Fruit fly (Drosophila melanogaster): ENCODE measurements around the gene CG11317.

CG11317 gene

DNA sequence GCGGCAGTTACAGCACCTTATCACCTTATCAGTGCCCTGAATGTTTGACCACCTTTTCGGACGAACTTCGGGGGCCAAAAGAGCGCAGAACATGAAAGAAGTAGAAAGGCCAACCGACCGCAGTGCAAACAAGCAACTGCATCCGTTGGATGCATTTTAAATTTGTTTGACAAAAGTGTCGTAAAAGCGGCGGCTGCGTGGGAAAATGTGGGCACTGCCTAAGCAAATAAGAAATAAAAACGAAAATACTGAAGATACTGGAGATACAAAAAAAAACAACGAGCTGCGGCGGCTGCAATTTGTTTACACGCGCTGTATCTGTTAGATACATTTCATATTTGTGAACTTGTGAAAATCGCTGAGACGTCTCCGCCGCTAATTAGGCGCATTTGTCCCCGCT is 26.4 kb downstream of the CG11317 start (continued):
- no peak for TF ChIP-seq stc (GFP tag; IDR thresholded peaks at IDR 0.05)
- no peak for TF ChIP-seq chm (GFP tag; IDR thresholded peaks at IDR 0.05)
- TF ChIP-seq pb (GFP tag; optimal IDR thresholded peaks at IDR 0.05) = no peak
- no peak for TF ChIP-seq ac (GFP tag; optimal IDR thresholded peaks at IDR 0.05)
- no peak for TF ChIP-seq gfzf (GFP tag; optimal IDR thresholded peaks at IDR 0.05)
- no peak for TF ChIP-seq org-1 (GFP tag; optimal IDR thresholded peaks at IDR 0.05)
- TF ChIP-seq fd96Cb (tag; optimal IDR thresholded peaks at IDR 0.05) = no peak
- peak; percentile 10 for TF ChIP-seq CG9727 (GFP tag; optimal IDR thresholded peaks at IDR 0.05)
- TF ChIP-seq fd64A (GFP tag; optimal IDR thresholded peaks at IDR 0.05) = peak; percentile 17
- TF ChIP-seq Poxn (GFP tag; IDR thresholded peaks at IDR 0.05) = no peak
- TF ChIP-seq CG12219 (GFP tag; optimal IDR thresholded peaks at IDR 0.05) = no peak
- no peak for TF ChIP-seq sob (GFP tag; IDR thresholded peaks at IDR 0.05)
- TF ChIP-seq dysf (GFP tag; IDR thresholded peaks at IDR 0.05) = no peak
- no peak for TF ChIP-seq CG11695 (GFP tag; IDR thresholded peaks at IDR 0.05)
- peak; percentile 13 for TF ChIP-seq fd102C (GFP tag; optimal IDR thresholded peaks at IDR 0.05)
- no peak for TF ChIP-seq D (optimal IDR thresholded peaks at IDR 0.05)
- TF ChIP-seq D (GFP tag; optimal IDR thresholded peaks at IDR 0.05) = peak; percentile 9
- TF ChIP-seq CG11504 (tag; optimal IDR thresholded peaks at IDR 0.05) = no peak
- peak; percentile 18 for TF ChIP-seq Vsx1 (GFP tag; optimal IDR thresholded peaks at IDR 0.05)
- no peak for TF ChIP-seq CG2889 (GFP tag; IDR thresholded peaks at IDR 0.05)
- no peak for TF ChIP-seq CG5180 (GFP tag; optimal IDR thresholded peaks at IDR 0.05)
- no peak for TF ChIP-seq Mad (GFP tag; optimal IDR thresholded peaks at IDR 0.05)
- TF ChIP-seq Neu2 (GFP tag; optimal IDR thresholded peaks at IDR 0.05; ENCODE audit: borderline replicate concordance) = no peak
- no peak for TF ChIP-seq CG7839 (tag; optimal IDR thresholded peaks at IDR 0.05)
- TF ChIP-seq Xbp1 (GFP tag; optimal IDR thresholded peaks at IDR 0.05) = no peak
- TF ChIP-seq corto (GFP tag; optimal IDR thresholded peaks at IDR 0.05) = no peak
- no peak for TF ChIP-seq gcm2 (GFP tag; optimal IDR thresholded peaks at IDR 0.05)
- no peak for TF ChIP-seq CG14860 (GFP tag; IDR thresholded peaks at IDR 0.05; ENCODE audit: partially characterized antibody)
- TF ChIP-seq Lhr (GFP tag; optimal IDR thresholded peaks at IDR 0.05) = no peak
- no peak for TF ChIP-seq CG9609 (GFP tag; optimal IDR thresholded peaks at IDR 0.05)
- TF ChIP-seq Blimp-1 (GFP tag; optimal IDR thresholded peaks at IDR 0.05) = peak; percentile 20
- no peak for TF ChIP-seq CG12744 (GFP tag; optimal IDR thresholded peaks at IDR 0.05)
- no peak for TF ChIP-seq slou (GFP tag; optimal IDR thresholded peaks at IDR 0.05)
- TF ChIP-seq CG2875 (GFP tag; optimal IDR thresholded peaks at IDR 0.05) = no peak
- peak; percentile 17 for TF ChIP-seq CG6254 (GFP tag; optimal IDR thresholded peaks at IDR 0.05)
- no peak for TF ChIP-seq HLH3B (GFP tag; IDR thresholded peaks at IDR 0.05)
- no peak for TF ChIP-seq lola (GFP tag; optimal IDR thresholded peaks at IDR 0.05)
- no peak for TF ChIP-seq bowl (GFP tag; IDR thresholded peaks at IDR 0.05)
- no peak for TF ChIP-seq CG15269 (tag; optimal IDR thresholded peaks at IDR 0.05)
- no peak for TF ChIP-seq YL-1 (GFP tag; optimal IDR thresholded peaks at IDR 0.05)
- TF ChIP-seq CG11085 (GFP tag; IDR thresholded peaks at IDR 0.05) = no peak
- no peak for TF ChIP-seq wdn (GFP tag; IDR thresholded peaks at IDR 0.05)
- no peak for TF ChIP-seq CG34376 (GFP tag; optimal IDR thresholded peaks at IDR 0.05)
- TF ChIP-seq ATbp (GFP tag; optimal IDR thresholded peaks at IDR 0.05) = peak; percentile 35
- TF ChIP-seq E2f2 (GFP tag; IDR thresholded peaks at IDR 0.05) = no peak
- no peak for TF ChIP-seq bcd (GFP tag; optimal IDR thresholded peaks at IDR 0.05)
- TF ChIP-seq ara (GFP tag; IDR thresholded peaks at IDR 0.05) = 0 out of 2 replicates have a peak, but pooled peaks have one; percentile 24
- TF ChIP-seq ab (GFP tag; optimal IDR thresholded peaks at IDR 0.05) = no peak
- TF ChIP-seq Elba2 (GFP tag; optimal IDR thresholded peaks at IDR 0.05) = no peak
- TF ChIP-seq sens (GFP tag) = peak; percentile 50
- TF ChIP-seq stwl (tag; optimal IDR thresholded peaks at IDR 0.05) = no peak
- TF ChIP-seq ase (GFP tag; IDR thresholded peaks at IDR 0.05) = no peak
